5 fruit fly cellular contexts compared by ENCODE assay signal in genomic region chr3L:12049597-12050311, dm6.
A peak's percentile ranks its signal among the peaks of the same experiment; 100 is the strongest.
TF ChIP-seq lines count a peak whose summit lies in the region.

No protein-coding gene starts in this region.

- peak; percentile 71 to 83 for TF ChIP-seq CTCF in S2 (optimal IDR thresholded peaks at IDR 0.05; lab: Kevin White, UChicago)
- TF ChIP-seq CTCF in whole organism, embryonic (GFP tag; optimal IDR thresholded peaks at IDR 0.05; lab: Kevin White, UChicago) = peak; percentile 85

TF ChIP-seq in whole organism, adult, 20 proteins besides CTCF, POLR2A, EP300 and RAD21:
- TF ChIP-seq CG14711 (tag; optimal IDR thresholded peaks at IDR 0.05; lab: Kevin White, UChicago) = peak; percentile 55
- TF ChIP-seq CG7045 (GFP tag; optimal IDR thresholded peaks at IDR 0.05; lab: Kevin White, UChicago) = peak; percentile 73
- TF ChIP-seq cic (GFP tag; optimal IDR thresholded peaks at IDR 0.05; lab: Kevin White, UChicago) = no peak
- TF ChIP-seq kay (GFP tag; lab: Kevin White, UChicago; ENCODE audit: borderline replicate concordance) = peak; percentile 90
- no peak for TF ChIP-seq tj (GFP tag; optimal IDR thresholded peaks at IDR 0.05; lab: Kevin White, UChicago)
- no peak for TF ChIP-seq CG11617 (GFP tag; optimal IDR thresholded peaks at IDR 0.05; lab: Kevin White, UChicago)
- no peak for TF ChIP-seq CG5204 (GFP tag; optimal IDR thresholded peaks at IDR 0.05; lab: Kevin White, UChicago)
- peak; percentile 36 for TF ChIP-seq toe (GFP tag; optimal IDR thresholded peaks at IDR 0.05; lab: Kevin White, UChicago)
- no peak for TF ChIP-seq cnc (optimal IDR thresholded peaks at IDR 0.05; lab: Kevin White, UChicago)
- TF ChIP-seq CG33017 (tag; optimal IDR thresholded peaks at IDR 0.05; lab: Kevin White, UChicago) = peak; percentile 18
- TF ChIP-seq CG12768 (GFP tag; optimal IDR thresholded peaks at IDR 0.05; lab: Kevin White, UChicago) = peak; percentile 61
- TF ChIP-seq Clk (GFP tag; optimal IDR thresholded peaks at IDR 0.05; lab: Kevin White, UChicago) = peak; percentile 51
- TF ChIP-seq CG7101 (tag; optimal IDR thresholded peaks at IDR 0.05; lab: Kevin White, UChicago) = peak; percentile 36
- no peak for TF ChIP-seq CG1620 (GFP tag; optimal IDR thresholded peaks at IDR 0.05; lab: Kevin White, UChicago)
- TF ChIP-seq Crg-1 (GFP tag; optimal IDR thresholded peaks at IDR 0.05; lab: Kevin White, UChicago) = no peak

TF ChIP-seq in whole organism, embryonic, 481 proteins besides CTCF, POLR2A, EP300 and RAD21:
- TF ChIP-seq croc (GFP tag; conservative IDR thresholded peaks at IDR 0.05; lab: Robert Waterston, UW) (no peak), CG2120 (GFP tag; optimal IDR thresholded peaks at IDR 0.05; lab: Kevin White, UChicago) (no peak), YL-1 (GFP tag; optimal IDR thresholded peaks at IDR 0.05; lab: Kevin White, UChicago) (no peak), Ets65A (GFP tag; lab: Kevin White, UChicago) (peak; percentile 33), CG2129 (GFP tag; IDR thresholded peaks at IDR 0.05; lab: Robert Waterston, UW; ENCODE audit: partially characterized antibody) (no peak), CG1647 (GFP tag; optimal IDR thresholded peaks at IDR 0.05; lab: Kevin White, UChicago) (no peak), ssp (GFP tag; IDR thresholded peaks at IDR 0.05; lab: Robert Waterston, UW) (no peak), CG1792 (GFP tag; optimal IDR thresholded peaks at IDR 0.05; lab: Kevin White, UChicago) (no peak), Med (GFP tag; lab: Kevin White, UChicago) (peak; percentile 45), exex (tag; optimal IDR thresholded peaks at IDR 0.05; lab: Kevin White, UChicago) (no peak), sug (tag; optimal IDR thresholded peaks at IDR 0.05; lab: Kevin White, UChicago) (no peak), CG4328 (GFP tag; optimal IDR thresholded peaks at IDR 0.05; lab: Kevin White, UChicago) (no peak), her (GFP tag; optimal IDR thresholded peaks at IDR 0.05; lab: Kevin White, UChicago) (no peak), CG30020 (tag; optimal IDR thresholded peaks at IDR 0.05; lab: Kevin White, UChicago) (no peak), nmo (GFP tag; optimal IDR thresholded peaks at IDR 0.05; lab: Kevin White, UChicago) (no peak), CG1832 (GFP tag; optimal IDR thresholded peaks at IDR 0.05; lab: Kevin White, UChicago) (no peak), CG6813 (GFP tag; optimal IDR thresholded peaks at IDR 0.05; lab: Kevin White, UChicago) (no peak), fd3F (GFP tag; optimal IDR thresholded peaks at IDR 0.05; lab: Kevin White, UChicago) (no peak), CG2199 (GFP tag; IDR thresholded peaks at IDR 0.05; lab: Robert Waterston, UW) (peak; percentile 62; the same call in 1 of the 3 replicates), wdn (GFP tag; IDR thresholded peaks at IDR 0.05; lab: Robert Waterston, UW) (no peak), CG30403 (GFP tag; optimal IDR thresholded peaks at IDR 0.05; lab: Kevin White, UChicago) (no peak), ro (GFP tag; IDR thresholded peaks at IDR 0.05; lab: Robert Waterston, UW) (no peak), ab (GFP tag; optimal IDR thresholded peaks at IDR 0.05; lab: Kevin White, UChicago) (no peak), Fer2 (tag; optimal IDR thresholded peaks at IDR 0.05; lab: Kevin White, UChicago) (no peak), oc (tag; optimal IDR thresholded peaks at IDR 0.05; lab: Kevin White, UChicago) (no peak), CG13296 (GFP tag; optimal IDR thresholded peaks at IDR 0.05; lab: Kevin White, UChicago) (no peak), sd (tag; optimal IDR thresholded peaks at IDR 0.05; lab: Kevin White, UChicago) (peak; percentile 5)

TF ChIP-seq in whole organism, prepupa, 60 proteins besides CTCF, POLR2A, EP300 and RAD21:
- no peak for TF ChIP-seq CG34406 (GFP tag; optimal IDR thresholded peaks at IDR 0.05; lab: Kevin White, UChicago)
- TF ChIP-seq fkh (GFP tag; optimal IDR thresholded peaks at IDR 0.05; lab: Kevin White, UChicago) = peak; percentile 51
- TF ChIP-seq CG11762 (GFP tag; optimal IDR thresholded peaks at IDR 0.05; lab: Kevin White, UChicago; ENCODE audit: insufficient read depth) = no peak
- 0 out of 3 replicates have a peak, but pooled peaks have one; percentile 22 for TF ChIP-seq CG6163 (GFP tag; IDR thresholded peaks at IDR 0.05; lab: Robert Waterston, UW)
- TF ChIP-seq vri (GFP tag; optimal IDR thresholded peaks at IDR 0.05; lab: Kevin White, UChicago) = peak; percentile 25

TF ChIP-seq in whole organism, wandering third instar larva, 38 proteins besides CTCF, POLR2A, EP300 and RAD21:
- no peak for TF ChIP-seq psq (GFP tag; optimal IDR thresholded peaks at IDR 0.05; lab: Kevin White, UChicago)
- TF ChIP-seq h (GFP tag; optimal IDR thresholded peaks at IDR 0.05; lab: Kevin White, UChicago) = peak; percentile 10
- TF ChIP-seq OdsH (GFP tag; optimal IDR thresholded peaks at IDR 0.05; lab: Kevin White, UChicago) = no peak
